Fruit fly (Drosophila melanogaster) whole organism, embryonic: Measurements from ENCODE around the gene CG4313.

Experiments
- ATbp ChIP-seq: fragments of 200-800 bp; sonication (Bioruptor generic); optimal IDR thresholded peaks from 2 replicates; lab custom pipeline; 2017; ENCODE audit warnings: missing biosample characterization, mild to moderate bottlenecking, missing genetic modification characterization, missing genetic modification reagents
- CG10147 ChIP-seq: fragments of 200-800 bp; sonication (Bioruptor generic); optimal IDR thresholded peaks from 2 replicates; lab custom pipeline; 2019; ENCODE audit warnings: missing biosample characterization, mild to moderate bottlenecking, missing genetic modification characterization, moderate library complexity
- CG10274 ChIP-seq: fragments of 200-800 bp; sonication (Bioruptor generic); optimal IDR thresholded peaks from 3 replicates; lab custom pipeline; 2017; ENCODE audit warnings: missing biosample characterization, mild to moderate bottlenecking, missing genetic modification characterization
- CG10959 ChIP-seq: fragments of 200-800 bp; sonication (Bioruptor generic); IDR thresholded peaks from 2 replicates; pipeline ENCODE4 v1.3.6; 2022; ENCODE audit warnings: missing biosample characterization, missing genetic modification characterization
- CG11247 ChIP-seq: fragments of 200-800 bp; sonication (Bioruptor generic); IDR thresholded peaks from 2 replicates; pipeline ENCODE4 v1.3.6; 2022; ENCODE audit warnings: missing biosample characterization, missing genetic modification characterization
- CG13296 ChIP-seq: fragments of 200-800 bp; sonication (Bioruptor generic); optimal IDR thresholded peaks from 3 replicates; lab custom pipeline; 2018; ENCODE audit warnings: missing biosample characterization, mild to moderate bottlenecking, missing genetic modification characterization
- CG13424 ChIP-seq: fragments of 200-800 bp; sonication (Bioruptor generic); optimal IDR thresholded peaks from 2 replicates; lab custom pipeline; 2019; ENCODE audit warnings: missing biosample characterization, mild to moderate bottlenecking, missing genetic modification characterization, moderate library complexity
- CG15269 ChIP-seq: fragments of 200-800 bp; sonication (Bioruptor generic); optimal IDR thresholded peaks from 2 replicates; lab custom pipeline; 2018; ENCODE audit warnings: missing biosample characterization, mild to moderate bottlenecking, missing genetic modification characterization, moderate library complexity
- CG15696 ChIP-seq: fragments of 200-800 bp; sonication (Bioruptor generic); optimal IDR thresholded peaks from 2 replicates; lab custom pipeline; 2019; ENCODE audit warnings: missing biosample characterization, mild to moderate bottlenecking, missing genetic modification characterization, moderate library complexity
- CG32772 ChIP-seq: fragments of 200-800 bp; sonication (Bioruptor generic); IDR thresholded peaks from 2 replicates; pipeline ENCODE4 v1.3.6; 2022; ENCODE audit warnings: missing biosample characterization, missing genetic modification characterization
- CG3281 ChIP-seq: fragments of 200-800 bp; sonication (Bioruptor generic); optimal IDR thresholded peaks from 3 replicates; lab custom pipeline; 2017; ENCODE audit warnings: missing biosample characterization, mild to moderate bottlenecking, missing genetic modification characterization
- CG3407 ChIP-seq: fragments of 200-800 bp; sonication (Bioruptor generic); optimal IDR thresholded peaks from 2 replicates; lab custom pipeline; 2018; ENCODE audit warnings: missing biosample characterization, mild to moderate bottlenecking, missing genetic modification characterization
- CG34376 ChIP-seq: fragments of 200-800 bp; sonication (Bioruptor generic); optimal IDR thresholded peaks from 2 replicates; lab custom pipeline; 2018; ENCODE audit warnings: missing biosample characterization, mild to moderate bottlenecking, missing genetic modification characterization
- CG4360 ChIP-seq: fragments of 200-800 bp; sonication (Bioruptor generic); IDR thresholded peaks from 2 replicates; pipeline ENCODE4 v1.3.6; 2022; ENCODE audit warnings: missing biosample characterization, missing genetic modification characterization
- CG6854 ChIP-seq: fragments of 200-800 bp; sonication (Bioruptor generic); optimal IDR thresholded peaks from 3 replicates; lab custom pipeline; 2017; ENCODE audit warnings: missing biosample characterization, mild to moderate bottlenecking, missing genetic modification characterization
- CG8089 ChIP-seq: fragments of 200-800 bp; sonication (Bioruptor generic); optimal IDR thresholded peaks from 3 replicates; lab custom pipeline; 2016; ENCODE audit warnings: missing biosample characterization, missing genetic modification characterization
- CG8388 ChIP-seq: fragments of 200-800 bp; sonication (Bioruptor generic); optimal IDR thresholded peaks from 2 replicates; lab custom pipeline; 2019; ENCODE audit warnings: missing biosample characterization, mild to moderate bottlenecking, missing genetic modification characterization, moderate library complexity
- CG9609 ChIP-seq: fragments of 200-800 bp; sonication (Bioruptor generic); optimal IDR thresholded peaks from 3 replicates; lab custom pipeline; 2016; ENCODE audit warnings: missing biosample characterization, missing genetic modification characterization
- CG9797 ChIP-seq: fragments of 200-800 bp; sonication (Bioruptor generic); optimal IDR thresholded peaks from 3 replicates; lab custom pipeline; 2018; ENCODE audit warnings: missing biosample characterization, mild to moderate bottlenecking, missing genetic modification characterization
- Camta ChIP-seq: fragments of 200-800 bp; sonication (Bioruptor generic); optimal IDR thresholded peaks from 2 replicates; lab custom pipeline; 2016; ENCODE audit warnings: missing biosample characterization, missing genetic modification characterization
- D19B ChIP-seq: fragments of 200-800 bp; sonication (Bioruptor generic); optimal IDR thresholded peaks from 2 replicates; lab custom pipeline; 2017; ENCODE audit warnings: missing biosample characterization, mild to moderate bottlenecking, missing genetic modification characterization
- E2f2 ChIP-seq: fragments of 200-800 bp; sonication (Bioruptor generic); IDR thresholded peaks from 2 replicates; pipeline ENCODE4 v1.3.6; 2022; ENCODE audit warnings: missing biosample characterization, missing genetic modification characterization
- Ets65A ChIP-seq: fragments of 200-800 bp; sonication (Bioruptor generic); peaks from one replicate; lab custom pipeline; 2016; ENCODE audit warnings: missing biosample characterization, missing genetic modification characterization
- GATAe ChIP-seq: fragments of 200-800 bp; sonication (Bioruptor generic); conservative IDR thresholded peaks from 2 replicates; pipeline ENCODE4 v1.3.6; 2022; ENCODE audit warnings: missing biosample characterization, missing genetic modification characterization
- HmgD ChIP-seq: fragments of 200-800 bp; sonication (Bioruptor generic); optimal IDR thresholded peaks from 3 replicates; lab custom pipeline; 2016; ENCODE audit warnings: missing biosample characterization, missing genetic modification characterization
- Med ChIP-seq: fragments of 200-800 bp; sonication (Bioruptor generic); peaks from one replicate; lab custom pipeline; 2016; ENCODE audit warnings: missing biosample characterization, missing genetic modification characterization, mild to moderate bottlenecking, inconsistent platforms, moderate library complexity
- Oaz ChIP-seq: fragments of 200-800 bp; sonication (Bioruptor generic); IDR thresholded peaks from 2 replicates; pipeline ENCODE4 v1.3.6; 2022; ENCODE audit warnings: missing biosample characterization, missing genetic modification characterization
- PHDP ChIP-seq: fragments of 200-800 bp; sonication (Bioruptor generic); optimal IDR thresholded peaks from 3 replicates; lab custom pipeline; 2018; ENCODE audit warnings: missing biosample characterization, mild to moderate bottlenecking, missing genetic modification characterization, moderate library complexity
- Pdp1 ChIP-seq, 2 experiments: fragments of 200-800 bp; sonication (Bioruptor generic); optimal IDR thresholded peaks; 3 replicates each; lab custom pipeline; 2016; ENCODE audit warnings: missing biosample characterization in 2 of 2, missing genetic modification characterization in 2 of 2, mild to moderate bottlenecking in 1 of 2, moderate library complexity in 1 of 2
- Scr ChIP-seq: fragments of 200-800 bp; sonication (Bioruptor generic); IDR thresholded peaks from 2 replicates; pipeline ENCODE4 v1.3.6; 2022; ENCODE audit warnings: missing biosample characterization, missing genetic modification characterization; ENCODE audit not compliant: partially characterized antibody
- Sry-β ChIP-seq: fragments of 200-800 bp; sonication (Bioruptor generic); optimal IDR thresholded peaks from 2 replicates; lab custom pipeline; 2018; ENCODE audit warnings: missing biosample characterization, mild to moderate bottlenecking, missing genetic modification characterization, moderate library complexity
- Sry-δ ChIP-seq: fragments of 200-800 bp; sonication (Bioruptor generic); optimal IDR thresholded peaks from 2 replicates; lab custom pipeline; 2016; ENCODE audit warnings: missing biosample characterization, missing genetic modification characterization
- Trl ChIP-seq, 3 experiments: fragments of >200 bp in 2 of 3; fragments of 200-800 bp in 1 of 3; sonication (Bioruptor generic) in 1 of 3; optimal IDR thresholded peaks; 2 replicates in 1 of 3; 3 replicates in 2 of 3; lab custom pipeline; 2016 to 2017; ENCODE audit warnings: missing biosample characterization in 1 of 3, missing genetic modification characterization in 1 of 3
- ato ChIP-seq: fragments of 200-800 bp; sonication (Bioruptor generic); IDR thresholded peaks from 2 replicates; pipeline ENCODE4 v1.3.6; 2022; ENCODE audit warnings: missing biosample characterization, missing genetic modification characterization; ENCODE audit not compliant: partially characterized antibody
- br ChIP-seq: fragments of >200 bp; optimal IDR thresholded peaks from 2 replicates; lab custom pipeline; 2017
- cg ChIP-seq: fragments of 200-800 bp; sonication (Bioruptor generic); optimal IDR thresholded peaks from 3 replicates; lab custom pipeline; 2019; ENCODE audit warnings: missing biosample characterization, mild to moderate bottlenecking, missing genetic modification characterization, moderate library complexity
- dmrt11E ChIP-seq: fragments of 200-800 bp; sonication (Bioruptor generic); optimal IDR thresholded peaks from 3 replicates; lab custom pipeline; 2018; ENCODE audit warnings: missing biosample characterization, mild to moderate bottlenecking, missing genetic modification characterization, moderate library complexity
- dpn ChIP-seq, 2 experiments: fragments of 200-800 bp; sonication (Bioruptor generic); optimal IDR thresholded peaks; 3 replicates each; lab custom pipeline; 2016; ENCODE audit warnings: missing biosample characterization in 2 of 2, missing genetic modification characterization in 2 of 2
- nom ChIP-seq: fragments of 200-800 bp; sonication (Bioruptor generic); optimal IDR thresholded peaks from 2 replicates; lab custom pipeline; 2017; ENCODE audit warnings: missing biosample characterization, missing genetic modification characterization, mild to moderate bottlenecking, moderate library complexity, missing genetic modification reagents
- row ChIP-seq: fragments of 200-800 bp; sonication (Bioruptor generic); IDR thresholded peaks from 3 replicates; pipeline ENCODE4 v1.3.6; 2022; ENCODE audit warnings: missing biosample characterization, missing genetic modification characterization
- sens ChIP-seq: fragments of 200-800 bp; sonication (Bioruptor generic); peaks from one replicate; lab custom pipeline; 2016; ENCODE audit warnings: missing biosample characterization, missing genetic modification characterization
- sens-2 ChIP-seq: fragments of 200-800 bp; sonication (Bioruptor generic); IDR thresholded peaks from 2 replicates; pipeline ENCODE4 v1.3.6; 2022; ENCODE audit warnings: missing biosample characterization, missing genetic modification characterization
- slp2 ChIP-seq: fragments of 200-800 bp; sonication (Bioruptor generic); optimal IDR thresholded peaks from 2 replicates; lab custom pipeline; 2016; ENCODE audit warnings: missing biosample characterization, missing genetic modification characterization
- sr ChIP-seq: fragments of 200-800 bp; sonication (Bioruptor generic); IDR thresholded peaks from 3 replicates; pipeline ENCODE4 v1.3.6; 2022; ENCODE audit warnings: missing biosample characterization, missing genetic modification characterization
- sug ChIP-seq: fragments of 200-800 bp; optimal IDR thresholded peaks from 2 replicates; lab custom pipeline; 2019; ENCODE audit warnings: missing biosample characterization, mild to moderate bottlenecking, missing genetic modification characterization, moderate library complexity
- tin ChIP-seq: fragments of 200-800 bp; sonication (Bioruptor generic); optimal IDR thresholded peaks from 3 replicates; lab custom pipeline; 2016; ENCODE audit warnings: missing biosample characterization, missing genetic modification characterization
- tna ChIP-seq: fragments of 200-800 bp; sonication (Bioruptor generic); IDR thresholded peaks from 2 replicates; pipeline ENCODE4 v1.3.6; 2022; ENCODE audit warnings: missing biosample characterization, missing genetic modification characterization; ENCODE audit not compliant: partially characterized antibody
- vnd ChIP-seq: fragments of 200-800 bp; sonication (Bioruptor generic); IDR thresholded peaks from 3 replicates; pipeline ENCODE4 v1.3.6; 2022; ENCODE audit warnings: missing biosample characterization, missing genetic modification characterization; ENCODE audit not compliant: partially characterized antibody

The CG4313 gene

DNA sequence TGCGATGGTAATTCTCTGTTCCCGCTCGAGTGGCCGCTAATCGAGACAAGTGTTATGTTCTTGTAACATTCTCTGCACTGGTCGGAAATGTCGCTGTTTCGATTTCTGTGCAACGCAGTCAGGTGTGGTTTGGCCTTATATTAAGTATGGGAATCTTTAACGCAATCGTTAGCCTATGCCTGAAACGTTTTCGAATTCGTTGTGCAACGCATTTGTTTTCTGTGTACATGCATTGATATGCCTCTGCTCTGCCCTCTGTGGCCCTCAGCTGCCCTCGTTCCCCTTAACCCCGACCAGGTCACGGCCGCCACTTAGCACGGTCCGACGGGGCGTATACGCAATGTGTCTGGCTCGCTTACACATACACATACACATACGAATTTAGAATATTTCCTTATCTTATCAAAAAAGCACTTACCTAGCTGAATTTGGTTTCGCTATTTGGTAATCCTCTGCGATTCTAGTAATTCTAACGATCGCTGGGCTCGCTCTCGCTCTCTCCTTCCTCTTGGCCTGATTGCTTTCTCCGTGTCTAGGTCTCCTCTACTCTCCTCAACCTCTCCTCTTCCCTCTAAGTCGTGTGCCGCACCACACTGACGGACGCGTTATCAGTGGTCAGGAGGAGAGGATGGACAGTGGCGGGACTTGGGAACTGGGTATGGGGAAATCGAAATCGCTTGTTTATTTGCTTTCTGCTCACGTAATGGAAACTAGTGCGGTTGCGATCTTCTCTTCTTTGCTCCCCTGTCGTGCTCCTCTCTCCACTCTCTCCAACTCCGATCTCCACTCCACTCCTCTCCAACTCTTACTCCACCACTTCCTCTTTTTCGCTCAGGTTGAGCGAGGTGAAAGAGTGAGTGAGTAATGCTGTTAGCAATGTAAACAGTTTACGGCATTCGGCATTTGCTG is 7.4 kb downstream of the CG4313 start:
- TF ChIP-seq tna (GFP tag; lab: Robert Waterston, UW) = no peak
- TF ChIP-seq dmrt11E (tag; lab: Kevin White, UChicago) = no peak
- no peak for TF ChIP-seq dpn (GFP tag; optimal IDR thresholded peaks at IDR 0.05; lab: Kevin White, UChicago)
- no peak for TF ChIP-seq E2f2
- no peak for TF ChIP-seq CG13296 (GFP tag; lab: Kevin White, UChicago)
- TF ChIP-seq CG11247 (GFP tag; lab: Robert Waterston, UW) = no peak
- no peak for TF ChIP-seq ATbp (GFP tag; lab: Kevin White, UChicago)
- TF ChIP-seq sens (GFP tag; lab: Kevin White, UChicago) = peak; percentile 71
- peak; percentile 76 for TF ChIP-seq Ets65A (GFP tag; lab: Kevin White, UChicago)
- TF ChIP-seq CG34376 (GFP tag; lab: Kevin White, UChicago) = peak; percentile 11
- no peak for TF ChIP-seq slp2 (GFP tag; lab: Kevin White, UChicago)
- no peak for TF ChIP-seq CG9797 (GFP tag; lab: Kevin White, UChicago)
- TF ChIP-seq sug (tag; lab: Kevin White, UChicago) = peak; percentile 64
- TF ChIP-seq CG3407 = no peak
- TF ChIP-seq Oaz (GFP tag; lab: Robert Waterston, UW) = no peak
- TF ChIP-seq ato = no peak
- TF ChIP-seq CG15269 (tag; lab: Kevin White, UChicago) = no peak
- TF ChIP-seq br = no peak
- TF ChIP-seq CG10147 = no peak
- TF ChIP-seq CG32772 = no peak
- TF ChIP-seq CG8388 = no peak
- TF ChIP-seq row (GFP tag; lab: Robert Waterston, UW) = peak; percentile 6; the same call in 1 of the 3 replicates
- TF ChIP-seq Sry-δ (GFP tag; lab: Kevin White, UChicago) = no peak
- no peak for TF ChIP-seq D19B
- TF ChIP-seq CG6854 = no peak
- TF ChIP-seq HmgD = no peak
- TF ChIP-seq sr (GFP tag; lab: Robert Waterston, UW) = no peak
- peak; percentile 4 for TF ChIP-seq nom (GFP tag; lab: Kevin White, UChicago)
- TF ChIP-seq sens-2 (GFP tag; lab: Robert Waterston, UW) = 0 out of 2 replicates have a peak, but pooled peaks have one; percentile 12
- no peak for TF ChIP-seq CG13424 (tag; lab: Kevin White, UChicago)
- no peak for TF ChIP-seq CG9609 (GFP tag; lab: Kevin White, UChicago)
- no peak for TF ChIP-seq CG3281 (GFP tag; lab: Kevin White, UChicago)
- no peak for TF ChIP-seq PHDP (tag; lab: Kevin White, UChicago)
- TF ChIP-seq CG10274 = no peak
- no peak for TF ChIP-seq CG10959
- TF ChIP-seq CG8089 = no peak
- TF ChIP-seq Scr (GFP tag; lab: Robert Waterston, UW) = 0 out of 2 replicates have a peak, but pooled peaks have one; percentile 7
- peak; percentile 30 for TF ChIP-seq Med (GFP tag; lab: Kevin White, UChicago)
- TF ChIP-seq Camta = no peak
- no peak for TF ChIP-seq CG15696
- no peak for TF ChIP-seq tin (GFP tag; lab: Kevin White, UChicago)
- TF ChIP-seq Pdp1 (GFP tag; optimal IDR thresholded peaks at IDR 0.05; lab: Kevin White, UChicago) = peak in 1 of 2 experiments; percentile 67
- TF ChIP-seq Trl (optimal IDR thresholded peaks at IDR 0.05; lab: Kevin White, UChicago) = peak; percentile 50
- no peak for TF ChIP-seq Trl (GFP tag; optimal IDR thresholded peaks at IDR 0.05; lab: Kevin White, UChicago)
- TF ChIP-seq Sry-β (GFP tag; lab: Kevin White, UChicago) = no peak
- TF ChIP-seq cg (GFP tag; lab: Kevin White, UChicago) = peak; percentile 32
- TF ChIP-seq vnd = no peak
- TF ChIP-seq GATAe (GFP tag; lab: Robert Waterston, UW) = 0 out of 2 replicates have a peak, but pooled peaks have one; percentile 25
- TF ChIP-seq CG4360 = no peak
